Fruit fly (Drosophila melanogaster) whole organism, embryonic: ENCODE measurements around the gene Nak.
A peak's percentile ranks its signal among the peaks of the same experiment; 100 is the strongest.

Experiments
- Atf-2 ChIP-seq: fragments of 200-800 bp; sonication (Bioruptor generic); optimal IDR thresholded peaks from 2 replicates; lab custom pipeline; 2016; ENCODE audit warnings: missing biosample characterization, missing genetic modification characterization
- CG10147 ChIP-seq: fragments of 200-800 bp; sonication (Bioruptor generic); optimal IDR thresholded peaks from 2 replicates; lab custom pipeline; 2019; ENCODE audit warnings: missing biosample characterization, mild to moderate bottlenecking, missing genetic modification characterization, moderate library complexity
- CG10543 ChIP-seq: fragments of 200-800 bp; sonication (Bioruptor generic); optimal IDR thresholded peaks from 3 replicates; lab custom pipeline; 2017; ENCODE audit warnings: missing biosample characterization, mild to moderate bottlenecking, missing genetic modification characterization, moderate library complexity
- CG11085 ChIP-seq: fragments of 200-800 bp; sonication (Bioruptor generic); IDR thresholded peaks from 2 replicates; pipeline ENCODE4 v1.3.6; 2022; ENCODE audit warnings: missing biosample characterization, missing genetic modification characterization
- CG11504 ChIP-seq: fragments of 200-800 bp; sonication (Bioruptor generic); optimal IDR thresholded peaks from 3 replicates; lab custom pipeline; 2019; ENCODE audit warnings: missing biosample characterization, mild to moderate bottlenecking, missing genetic modification characterization, moderate library complexity
- CG12942 ChIP-seq: fragments of 200-800 bp; sonication (Bioruptor generic); optimal IDR thresholded peaks from 3 replicates; lab custom pipeline; 2016; ENCODE audit warnings: missing biosample characterization, missing genetic modification characterization
- CG15011 ChIP-seq: fragments of 200-800 bp; sonication (Bioruptor generic); optimal IDR thresholded peaks from 3 replicates; lab custom pipeline; 2018; ENCODE audit warnings: missing biosample characterization, mild to moderate bottlenecking, missing genetic modification characterization
- CG1529 ChIP-seq: fragments of 200-800 bp; sonication (Bioruptor generic); optimal IDR thresholded peaks from 3 replicates; lab custom pipeline; 2018; ENCODE audit warnings: missing biosample characterization, missing genetic modification characterization
- CG15514 ChIP-seq: fragments of 200-800 bp; sonication (Bioruptor generic); optimal IDR thresholded peaks from 3 replicates; lab custom pipeline; 2017; ENCODE audit warnings: missing biosample characterization, missing genetic modification characterization, mild to moderate bottlenecking, moderate library complexity, missing genetic modification reagents
- CG15696 ChIP-seq: fragments of 200-800 bp; sonication (Bioruptor generic); optimal IDR thresholded peaks from 2 replicates; lab custom pipeline; 2019; ENCODE audit warnings: missing biosample characterization, mild to moderate bottlenecking, missing genetic modification characterization, moderate library complexity
- CG16815 ChIP-seq: fragments of 200-800 bp; sonication (Bioruptor generic); optimal IDR thresholded peaks from 3 replicates; lab custom pipeline; 2017; ENCODE audit warnings: missing biosample characterization, mild to moderate bottlenecking, missing genetic modification characterization
- CG2116 ChIP-seq: fragments of 200-800 bp; sonication (Bioruptor generic); optimal IDR thresholded peaks from 3 replicates; lab custom pipeline; 2018; ENCODE audit warnings: missing biosample characterization, mild to moderate bottlenecking, missing genetic modification characterization
- CG2129 ChIP-seq: fragments of 200-800 bp; sonication (Bioruptor generic); IDR thresholded peaks from 2 replicates; pipeline ENCODE4 v1.3.6; 2022; ENCODE audit warnings: missing biosample characterization, missing genetic modification characterization; ENCODE audit not compliant: partially characterized antibody
- CG31388 ChIP-seq: fragments of 200-800 bp; sonication (Bioruptor generic); optimal IDR thresholded peaks from 2 replicates; lab custom pipeline; 2016; ENCODE audit warnings: missing biosample characterization, missing genetic modification characterization
- CG31441 ChIP-seq: fragments of 200-800 bp; sonication (Bioruptor generic); IDR thresholded peaks from 2 replicates; pipeline ENCODE4 v1.3.6; 2022; ENCODE audit warnings: missing biosample characterization, missing genetic modification characterization
- CG3995 ChIP-seq: fragments of 200-800 bp; sonication (Bioruptor generic); optimal IDR thresholded peaks from 3 replicates; lab custom pipeline; 2016; ENCODE audit warnings: missing biosample characterization, missing genetic modification characterization
- CG4404 ChIP-seq: fragments of 200-800 bp; sonication (Bioruptor generic); IDR thresholded peaks from 2 replicates; pipeline ENCODE4 v1.3.6; 2022; ENCODE audit warnings: missing biosample characterization, missing genetic modification characterization
- CG4820 ChIP-seq: fragments of 200-800 bp; sonication (Bioruptor generic); optimal IDR thresholded peaks from 3 replicates; lab custom pipeline; 2016; ENCODE audit warnings: missing biosample characterization, missing genetic modification characterization
- CG6765 ChIP-seq: fragments of 200-800 bp; sonication (Bioruptor generic); optimal IDR thresholded peaks from 3 replicates; lab custom pipeline; 2017; ENCODE audit warnings: missing biosample characterization, mild to moderate bottlenecking, missing genetic modification characterization
- CG7556 ChIP-seq: fragments of 200-800 bp; sonication (Bioruptor generic); optimal IDR thresholded peaks from 2 replicates; lab custom pipeline; 2017; ENCODE audit warnings: missing biosample characterization, mild to moderate bottlenecking, missing genetic modification characterization
- Dek ChIP-seq: fragments of 200-800 bp; sonication (Bioruptor generic); optimal IDR thresholded peaks from 3 replicates; lab custom pipeline; 2019; ENCODE audit warnings: missing biosample characterization, mild to moderate bottlenecking, missing genetic modification characterization, moderate library complexity
- Dip2 ChIP-seq: fragments of 200-800 bp; sonication (Bioruptor generic); IDR thresholded peaks from 2 replicates; pipeline ENCODE4 v1.3.6; 2022; ENCODE audit warnings: missing biosample characterization, missing genetic modification characterization
- Dll ChIP-seq: fragments of 200-800 bp; sonication (Bioruptor generic); IDR thresholded peaks from 4 replicates; pipeline ENCODE4 v1.3.6; 2022; ENCODE audit warnings: missing biosample characterization, missing genetic modification characterization; ENCODE audit not compliant: partially characterized antibody
- Fer3 ChIP-seq: fragments of 200-800 bp; sonication (Bioruptor generic); optimal IDR thresholded peaks from 2 replicates; lab custom pipeline; 2018; ENCODE audit warnings: missing biosample characterization, mild to moderate bottlenecking, missing genetic modification characterization, moderate library complexity
- Max ChIP-seq: fragments of 200-800 bp; sonication (Bioruptor generic); optimal IDR thresholded peaks from 2 replicates; lab custom pipeline; 2016; ENCODE audit warnings: missing biosample characterization, mild to moderate bottlenecking, missing genetic modification characterization
- Nf-YA ChIP-seq: fragments of 200-800 bp; sonication (Bioruptor generic); IDR thresholded peaks from 2 replicates; pipeline ENCODE4 v1.3.6; 2022; ENCODE audit warnings: missing biosample characterization, missing genetic modification characterization
- Oli ChIP-seq: fragments of 200-800 bp; sonication (Bioruptor generic); optimal IDR thresholded peaks from 2 replicates; lab custom pipeline; 2018; ENCODE audit warnings: missing biosample characterization, mild to moderate bottlenecking, missing genetic modification characterization, moderate library complexity
- Rfx ChIP-seq: fragments of 200-800 bp; sonication (Bioruptor generic); IDR thresholded peaks from 2 replicates; pipeline ENCODE4 v1.3.6; 2022; ENCODE audit warnings: missing biosample characterization, missing genetic modification characterization
- Sox100B ChIP-seq: fragments of 200-800 bp; sonication (Bioruptor generic); optimal IDR thresholded peaks from 3 replicates; lab custom pipeline; 2018; ENCODE audit warnings: missing biosample characterization, mild to moderate bottlenecking, missing genetic modification characterization
- Sry-δ ChIP-seq: fragments of 200-800 bp; sonication (Bioruptor generic); optimal IDR thresholded peaks from 2 replicates; lab custom pipeline; 2016; ENCODE audit warnings: missing biosample characterization, missing genetic modification characterization
- Usf ChIP-seq: fragments of 200-800 bp; sonication (Bioruptor generic); optimal IDR thresholded peaks from 2 replicates; lab custom pipeline; 2017; ENCODE audit warnings: missing genotype, missing biosample characterization, missing genetic modification characterization
- amos ChIP-seq: fragments of 200-800 bp; sonication (Bioruptor generic); IDR thresholded peaks from 2 replicates; pipeline ENCODE4 v1.3.6; 2022; ENCODE audit warnings: missing biosample characterization, missing genetic modification characterization; ENCODE audit not compliant: partially characterized antibody
- crc ChIP-seq: fragments of 200-800 bp; sonication (Bioruptor generic); optimal IDR thresholded peaks from 2 replicates; lab custom pipeline; 2016; ENCODE audit warnings: missing biosample characterization, missing genetic modification characterization
- dysf ChIP-seq: fragments of 200-800 bp; sonication (Bioruptor generic); IDR thresholded peaks from 3 replicates; pipeline ENCODE4 v1.3.6; 2022; ENCODE audit warnings: missing biosample characterization, missing genetic modification characterization
- en ChIP-seq: fragments of 200-800 bp; sonication (Bioruptor generic); optimal IDR thresholded peaks from 2 replicates; lab custom pipeline; 2016; ENCODE audit warnings: missing biosample characterization, missing genetic modification characterization
- fru ChIP-seq: fragments of >200 bp; optimal IDR thresholded peaks from 2 replicates; lab custom pipeline; 2017
- ftz-f1 ChIP-seq: fragments of 200-800 bp; sonication (Bioruptor generic); optimal IDR thresholded peaks from 2 replicates; lab custom pipeline; 2016; ENCODE audit warnings: missing biosample characterization, missing genetic modification characterization
- gfzf ChIP-seq: fragments of 200-800 bp; sonication (Bioruptor generic); optimal IDR thresholded peaks from 2 replicates; lab custom pipeline; 2016; ENCODE audit warnings: missing biosample characterization, mild to moderate bottlenecking, missing genetic modification characterization, moderate library complexity
- her ChIP-seq: fragments of 200-800 bp; sonication (Bioruptor generic); optimal IDR thresholded peaks from 2 replicates; lab custom pipeline; 2016; ENCODE audit warnings: missing biosample characterization, missing genetic modification characterization
- hth ChIP-seq: fragments of >200 bp; optimal IDR thresholded peaks from 2 replicates; lab custom pipeline; 2017; ENCODE audit warnings: inconsistent platforms
- ind ChIP-seq: fragments of 200-800 bp; sonication (Bioruptor generic); optimal IDR thresholded peaks from 3 replicates; lab custom pipeline; 2016; ENCODE audit warnings: missing biosample characterization, missing genetic modification characterization
- maf-S ChIP-seq: fragments of 200-800 bp; sonication (Bioruptor generic); optimal IDR thresholded peaks from 2 replicates; lab custom pipeline; 2016; ENCODE audit warnings: missing biosample characterization, missing genetic modification characterization
- nau ChIP-seq: fragments of 200-800 bp; sonication (Bioruptor generic); optimal IDR thresholded peaks from 3 replicates; lab custom pipeline; 2017; ENCODE audit warnings: missing biosample characterization, mild to moderate bottlenecking, missing genetic modification characterization, missing genetic modification reagents
- onecut ChIP-seq: fragments of 200-800 bp; sonication (Bioruptor generic); IDR thresholded peaks from 2 replicates; pipeline ENCODE4 v1.3.6; 2022; ENCODE audit warnings: missing biosample characterization, missing genetic modification characterization
- pb ChIP-seq: fragments of 200-800 bp; sonication (Bioruptor generic); optimal IDR thresholded peaks from 3 replicates; lab custom pipeline; 2016; ENCODE audit warnings: missing biosample characterization, missing genetic modification characterization
- peb ChIP-seq: fragments of 200-800 bp; sonication (Bioruptor generic); IDR thresholded peaks from 2 replicates; pipeline ENCODE4 v1.3.6; 2022; ENCODE audit warnings: missing biosample characterization, missing genetic modification characterization
- sob ChIP-seq: fragments of 200-800 bp; sonication (Bioruptor generic); IDR thresholded peaks from 2 replicates; pipeline ENCODE4 v1.3.6; 2022; ENCODE audit warnings: missing biosample characterization, missing genetic modification characterization
- ssp ChIP-seq: fragments of 200-800 bp; sonication (Bioruptor generic); IDR thresholded peaks from 2 replicates; pipeline ENCODE4 v1.3.6; 2022; ENCODE audit warnings: missing biosample characterization, missing genetic modification characterization
- stwl ChIP-seq: fragments of 200-800 bp; sonication (Bioruptor generic); optimal IDR thresholded peaks from 3 replicates; lab custom pipeline; 2018; ENCODE audit warnings: missing biosample characterization, mild to moderate bottlenecking, missing genetic modification characterization, moderate library complexity
- toy ChIP-seq: fragments of 200-800 bp; sonication (Bioruptor generic); IDR thresholded peaks from 2 replicates; pipeline ENCODE4 v1.3.6; 2022; ENCODE audit warnings: missing biosample characterization, missing genetic modification characterization
- vfl ChIP-seq: fragments of 200-800 bp; sonication (Bioruptor generic); optimal IDR thresholded peaks from 2 replicates; lab custom pipeline; 2016; ENCODE audit warnings: missing biosample characterization, missing genetic modification characterization
- wek ChIP-seq: fragments of 200-800 bp; sonication (Bioruptor generic); optimal IDR thresholded peaks from 3 replicates; lab custom pipeline; 2018; ENCODE audit warnings: missing biosample characterization, mild to moderate bottlenecking, missing genetic modification characterization, moderate library complexity

Gene Nak

DNA sequence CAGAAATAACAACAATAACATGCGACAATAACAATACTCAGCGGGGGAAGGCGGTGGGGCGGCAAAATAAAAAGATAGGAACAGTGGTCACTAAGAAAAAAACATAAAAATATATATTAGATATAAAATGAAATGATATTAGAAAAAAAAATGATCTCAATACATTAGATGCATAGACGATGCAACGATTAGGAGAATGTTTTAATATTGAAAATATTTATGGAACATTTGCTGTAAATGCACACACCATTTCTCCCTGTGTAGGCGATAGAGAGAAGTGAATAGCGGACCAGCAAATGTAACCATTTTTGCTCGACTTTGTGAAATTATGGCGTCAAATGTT, 2.4 kb downstream of the Nak start (continued):
- peak; percentile 8 for TF ChIP-seq CG16815 (GFP tag; lab: Kevin White, UChicago)
- TF ChIP-seq CG11504 (tag; lab: Kevin White, UChicago), result peak; percentile 81
- TF ChIP-seq maf-S (GFP tag; lab: Kevin White, UChicago), result peak; percentile 38
- TF ChIP-seq Max (GFP tag; lab: Kevin White, UChicago), result peak; percentile 69
- no peak for TF ChIP-seq pb (GFP tag; lab: Kevin White, UChicago)
- peak; percentile 6 for TF ChIP-seq stwl
- peak; percentile 27 for TF ChIP-seq CG15011 (GFP tag; lab: Kevin White, UChicago)
- TF ChIP-seq amos, result no peak
- TF ChIP-seq onecut, result peak; percentile 47; the same call in 1 of the 2 replicates
- TF ChIP-seq gfzf (GFP tag; lab: Kevin White, UChicago), result no peak
- peak; percentile 16 for TF ChIP-seq Sox100B (GFP tag; lab: Kevin White, UChicago)
- TF ChIP-seq CG2129 (GFP tag; lab: Robert Waterston, UW), result no peak
- no peak for TF ChIP-seq nau (GFP tag; lab: Kevin White, UChicago)
- TF ChIP-seq CG7556, result peak; percentile 62
- peak; percentile 73 for TF ChIP-seq Oli (tag; lab: Kevin White, UChicago)
- peak; percentile 59 for TF ChIP-seq CG10543 (GFP tag; lab: Kevin White, UChicago)
- TF ChIP-seq Sry-δ (GFP tag; lab: Kevin White, UChicago), result no peak
- peak; percentile 33 for TF ChIP-seq Usf (GFP tag; lab: Kevin White, UChicago)
- TF ChIP-seq Dip2, result no peak
- peak; percentile 85 for TF ChIP-seq Dek (tag; lab: Kevin White, UChicago)
- TF ChIP-seq fru, result no peak
- TF ChIP-seq sob (GFP tag; lab: Robert Waterston, UW), result peak; percentile 94
- TF ChIP-seq CG6765, result peak; percentile 80
- TF ChIP-seq Rfx (GFP tag; lab: Robert Waterston, UW), result peak; percentile 98
- no peak for TF ChIP-seq CG2116 (GFP tag; lab: Kevin White, UChicago)
- TF ChIP-seq CG15696 (tag; lab: Kevin White, UChicago), result peak; percentile 66
- TF ChIP-seq crc (GFP tag; lab: Kevin White, UChicago), result no peak
- TF ChIP-seq CG12942 (GFP tag; lab: Kevin White, UChicago), result peak; percentile 43
- TF ChIP-seq Fer3, result peak; percentile 94
- TF ChIP-seq her (GFP tag; lab: Kevin White, UChicago), result no peak
- peak; percentile 75 for TF ChIP-seq CG10147 (GFP tag; lab: Kevin White, UChicago)
- peak; percentile 62; the same call in 1 of the 2 replicates for TF ChIP-seq Nf-YA (GFP tag; lab: Robert Waterston, UW)
- peak; percentile 37 for TF ChIP-seq CG31388
- peak; percentile 83 for TF ChIP-seq CG15514 (GFP tag; lab: Kevin White, UChicago)
- peak; percentile 56; the same call in 1 of the 2 replicates for TF ChIP-seq peb (GFP tag; lab: Robert Waterston, UW)
- TF ChIP-seq CG1529, result no peak
- peak; percentile 19 for TF ChIP-seq vfl (GFP tag; lab: Kevin White, UChicago)
- no peak for TF ChIP-seq en (GFP tag; lab: Kevin White, UChicago)
- TF ChIP-seq Atf-2 (GFP tag; lab: Kevin White, UChicago), result peak; percentile 16
- no peak for TF ChIP-seq hth
- TF ChIP-seq Dll (GFP tag; lab: Robert Waterston, UW), result no peak
- TF ChIP-seq ftz-f1 (GFP tag; lab: Kevin White, UChicago), result peak; percentile 94
- TF ChIP-seq CG3995 (GFP tag; lab: Kevin White, UChicago), result no peak
- TF ChIP-seq toy (GFP tag; lab: Robert Waterston, UW), result peak; percentile 86
- peak; percentile 94 for TF ChIP-seq dysf (GFP tag; lab: Robert Waterston, UW)
- TF ChIP-seq CG11085 (GFP tag; lab: Robert Waterston, UW), result peak; percentile 88
- TF ChIP-seq CG4820 (GFP tag; lab: Kevin White, UChicago), result peak; percentile 34
- peak; percentile 86 for TF ChIP-seq ind
- TF ChIP-seq wek (GFP tag; lab: Kevin White, UChicago), result no peak
- peak; percentile 80 for TF ChIP-seq ssp (GFP tag; lab: Robert Waterston, UW)
- TF ChIP-seq CG31441, result peak; percentile 66
- TF ChIP-seq CG4404 (GFP tag; lab: Robert Waterston, UW), result peak; percentile 80
